Worm (Caenorhabditis elegans) whole organism, L4 larva: ENCODE measurements around the gene srsx-29.
"Not testable (repeated sequence)": the region's sequence is repeated elsewhere in the genome, so short reads cannot be mapped to it uniquely, and the experiment has no call there.

Experiments used
- R02D3.7 ChIP-seq: fragments of 150-350 bp; sonication (generic microtip); optimal IDR thresholded peaks from 3 replicates; lab custom pipeline; 2014; ENCODE audit warnings: missing biosample characterization, missing genetic modification characterization
- fos-1 ChIP-seq: fragments of 150-350 bp; optimal IDR thresholded peaks from 2 replicates; lab custom pipeline; 2014; ENCODE audit warnings: missing biosample characterization, missing genetic modification characterization
- lim-7 ChIP-seq: fragments of 200-800 bp; sonication (Bioruptor generic); IDR thresholded peaks from 2 replicates; pipeline ENCODE4 v1.3.6; 2022; ENCODE audit warnings: missing genetic modification characterization, missing compliant biosample characterization
- unc-39 ChIP-seq: sonication (generic microtip); optimal IDR thresholded peaks from 2 replicates; lab custom pipeline; 2017; ENCODE audit warnings: missing biosample characterization, missing genetic modification characterization
- unc-62 ChIP-seq, 3 experiments: fragments of 150-350 bp in 1 of 3; sonication (generic microtip); optimal IDR thresholded peaks in 2 of 3; peaks in 1 of 3; 1 replicate in 1 of 3; 2 replicates in 2 of 3; lab custom pipeline; 2014 to 2017; ENCODE audit warnings: missing biosample characterization in 3 of 3, missing genetic modification characterization in 3 of 3, missing genetic modification reagents in 3 of 3, missing genotype in 1 of 3

DNA sequence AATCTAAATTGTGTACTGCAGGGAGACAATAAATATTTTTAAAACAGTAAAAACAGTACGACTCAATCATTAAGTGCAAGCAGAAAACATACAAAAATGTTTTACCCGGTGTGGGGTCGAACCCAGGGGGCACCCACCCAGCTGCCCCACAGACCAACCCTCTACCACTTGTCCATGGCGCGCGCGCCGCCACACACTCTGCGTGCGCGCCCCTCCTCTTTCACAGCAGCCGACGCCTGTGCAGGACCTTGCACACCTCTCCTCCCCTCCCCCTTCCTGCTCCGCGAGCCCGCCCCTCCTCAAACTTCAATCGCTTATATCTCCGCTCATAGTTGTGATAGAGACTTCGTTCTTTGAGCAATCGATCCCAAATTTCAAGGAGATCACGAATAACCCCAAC lies 18.2 kb upstream of the srsx-29 start:
- TF ChIP-seq lim-7; R02D3.7; fos-1 (tag; lab: Kevin White, UChicago); unc-62 (GFP tag; optimal IDR thresholded peaks at IDR 0.05 in 1 of 2; lab: Kevin White, UChicago); unc-62 (tag; optimal IDR thresholded peaks at IDR 0.05; lab: Kevin White, UChicago); unc-39 (tag; lab: Kevin White, UChicago): not testable (repeated sequence)
